Fruit fly (Drosophila melanogaster) whole organism, adult: ENCODE data around the gene CSN6.

Experiments used
- CG11617 ChIP-seq: fragments of 200-800 bp; sonication (Bioruptor generic); optimal IDR thresholded peaks from 2 replicates; lab custom pipeline; 2017; ENCODE audit warnings: mild to moderate bottlenecking, missing biosample characterization, missing genetic modification reagents, missing genetic modification characterization
- CG1620 ChIP-seq: fragments of 200-800 bp; sonication (Bioruptor generic); optimal IDR thresholded peaks from 2 replicates; lab custom pipeline; 2016; ENCODE audit warnings: missing biosample characterization, missing genetic modification characterization
- cic ChIP-seq: fragments of 200-800 bp; sonication (Bioruptor generic); optimal IDR thresholded peaks from 2 replicates; lab custom pipeline; 2017; ENCODE audit warnings: missing biosample characterization, mild to moderate bottlenecking, missing genetic modification characterization, moderate library complexity

- TF ChIP-seq cic (GFP tag; lab: Kevin White, UChicago) = peak; percentile 98
- peak; percentile 51 for TF ChIP-seq CG11617 (GFP tag; lab: Kevin White, UChicago)
- TF ChIP-seq CG1620 (GFP tag; lab: Kevin White, UChicago) = no peak
Observed at dm6 chr3R:22626842-22627392, 46.3 kb downstream of the CSN6 start.
